Worm (Caenorhabditis elegans) whole organism, young adult: ENCODE data around the gene nhr-133.

ENCODE experiments used
- F57C9.4 ChIP-seq: sonication (generic microtip); optimal IDR thresholded peaks from 2 replicates; lab custom pipeline; 2017; ENCODE audit warnings: mild to moderate bottlenecking, missing genetic modification characterization, missing compliant biosample characterization
- gei-17 ChIP-seq: fragments of 200-800 bp; sonication (Bioruptor generic); optimal IDR thresholded peaks from 2 replicates; lab custom pipeline; 2018; ENCODE audit warnings: mild to moderate bottlenecking, missing genetic modification characterization, missing compliant biosample characterization

The nhr-133 gene

ce11 chrV:2163735-2164134, 48.2 kb downstream of the nhr-133 start, which contains the start of gene str-255:
TSS of gene str-255 (minus strand) at chrV:2163835.
- no peak for TF ChIP-seq gei-17 (GFP tag; lab: Kevin White, UChicago)
- no peak for TF ChIP-seq F57C9.4
